Fruit fly (Drosophila melanogaster) whole organism, embryonic: Measurements from ENCODE around the gene pHCl-2.

ENCODE experiments used
- CG10209 ChIP-seq: fragments of 200-800 bp; sonication (Bioruptor generic); optimal IDR thresholded peaks from 3 replicates; lab custom pipeline; 2017; ENCODE audit warnings: missing biosample characterization, mild to moderate bottlenecking, missing genetic modification characterization, missing genetic modification reagents
- CG1024 ChIP-seq: fragments of 200-800 bp; sonication (Bioruptor generic); IDR thresholded peaks from 2 replicates; pipeline ENCODE4 v1.3.6; 2022; ENCODE audit warnings: missing biosample characterization, missing genetic modification characterization
- CG10565 ChIP-seq: fragments of 200-800 bp; sonication (Bioruptor generic); optimal IDR thresholded peaks from 3 replicates; lab custom pipeline; 2016; ENCODE audit warnings: missing biosample characterization, mild to moderate bottlenecking, missing genetic modification characterization
- CG12391 ChIP-seq: fragments of 200-800 bp; sonication (Bioruptor generic); optimal IDR thresholded peaks from 3 replicates; lab custom pipeline; 2018; ENCODE audit warnings: missing biosample characterization, mild to moderate bottlenecking, missing genetic modification characterization, moderate library complexity
- CG1603 ChIP-seq: fragments of 200-800 bp; sonication (Bioruptor generic); optimal IDR thresholded peaks from 2 replicates; lab custom pipeline; 2019; ENCODE audit warnings: missing biosample characterization, mild to moderate bottlenecking, missing genetic modification characterization, moderate library complexity
- CG17568 ChIP-seq: fragments of 200-800 bp; sonication (Bioruptor generic); optimal IDR thresholded peaks from 2 replicates; lab custom pipeline; 2018; ENCODE audit warnings: missing biosample characterization, mild to moderate bottlenecking, missing genetic modification characterization, moderate library complexity
- CG17829 ChIP-seq: fragments of 200-800 bp; optimal IDR thresholded peaks from 2 replicates; lab custom pipeline; 2019; ENCODE audit warnings: missing biosample characterization, mild to moderate bottlenecking, missing genetic modification characterization, moderate library complexity
- CG18764 ChIP-seq: fragments of 200-800 bp; sonication (Bioruptor generic); optimal IDR thresholded peaks from 3 replicates; lab custom pipeline; 2016; ENCODE audit warnings: missing biosample characterization, missing genetic modification characterization
- CG2129 ChIP-seq: fragments of 200-800 bp; sonication (Bioruptor generic); IDR thresholded peaks from 2 replicates; pipeline ENCODE4 v1.3.6; 2022; ENCODE audit warnings: missing biosample characterization, missing genetic modification characterization; ENCODE audit not compliant: partially characterized antibody
- CG2712 ChIP-seq: fragments of 200-800 bp; optimal IDR thresholded peaks from 3 replicates; lab custom pipeline; 2019; ENCODE audit warnings: missing biosample characterization, mild to moderate bottlenecking, missing genetic modification characterization, moderate library complexity
- CG2875 ChIP-seq: fragments of 200-800 bp; sonication (Bioruptor generic); optimal IDR thresholded peaks from 2 replicates; lab custom pipeline; 2017; ENCODE audit warnings: missing biosample characterization, mild to moderate bottlenecking, missing genetic modification characterization, missing genetic modification reagents
- CG31224 ChIP-seq: fragments of 200-800 bp; sonication (Bioruptor generic); IDR thresholded peaks from 2 replicates; pipeline ENCODE4 v1.3.6; 2022; ENCODE audit warnings: missing biosample characterization, missing genetic modification characterization
- CG3281 ChIP-seq: fragments of 200-800 bp; sonication (Bioruptor generic); optimal IDR thresholded peaks from 3 replicates; lab custom pipeline; 2017; ENCODE audit warnings: missing biosample characterization, mild to moderate bottlenecking, missing genetic modification characterization
- CG3838 ChIP-seq: fragments of 200-800 bp; sonication (Bioruptor generic); optimal IDR thresholded peaks from 3 replicates; lab custom pipeline; 2016; ENCODE audit warnings: missing biosample characterization, missing genetic modification characterization
- CG6272 ChIP-seq: fragments of 200-800 bp; sonication (Bioruptor generic); IDR thresholded peaks from 2 replicates; pipeline ENCODE4 v1.3.6; 2022; ENCODE audit warnings: missing biosample characterization, missing genetic modification characterization
- CG9609 ChIP-seq: fragments of 200-800 bp; sonication (Bioruptor generic); optimal IDR thresholded peaks from 3 replicates; lab custom pipeline; 2016; ENCODE audit warnings: missing biosample characterization, missing genetic modification characterization
- CG9876 ChIP-seq: fragments of 200-800 bp; sonication (Bioruptor generic); optimal IDR thresholded peaks from 2 replicates; lab custom pipeline; 2016; ENCODE audit warnings: missing biosample characterization, missing genetic modification characterization
- CoRest ChIP-seq: fragments of 200-800 bp; sonication (Bioruptor generic); optimal IDR thresholded peaks from 3 replicates; lab custom pipeline; 2018; ENCODE audit warnings: missing biosample characterization, mild to moderate bottlenecking, missing genetic modification characterization, moderate library complexity
- Doc3 ChIP-seq: fragments of 200-800 bp; sonication (Bioruptor generic); IDR thresholded peaks from 3 replicates; pipeline ENCODE4 v1.3.6; 2022; ENCODE audit warnings: missing biosample characterization, missing genetic modification characterization; ENCODE audit not compliant: partially characterized antibody
- E2f2 ChIP-seq: fragments of 200-800 bp; sonication (Bioruptor generic); IDR thresholded peaks from 2 replicates; pipeline ENCODE4 v1.3.6; 2022; ENCODE audit warnings: missing biosample characterization, missing genetic modification characterization
- Ets97D ChIP-seq: fragments of 200-800 bp; sonication (Bioruptor generic); optimal IDR thresholded peaks from 3 replicates; lab custom pipeline; 2016; ENCODE audit warnings: missing biosample characterization, missing genetic modification characterization
- H15 ChIP-seq: fragments of 200-800 bp; sonication (Bioruptor generic); IDR thresholded peaks from 3 replicates; pipeline ENCODE4 v1.3.6; 2022; ENCODE audit warnings: missing biosample characterization, missing genetic modification characterization
- HLH3B ChIP-seq: fragments of 200-800 bp; sonication (Bioruptor generic); IDR thresholded peaks from 2 replicates; pipeline ENCODE4 v1.3.6; 2022; ENCODE audit warnings: missing biosample characterization, missing genetic modification characterization
- HLH4C ChIP-seq: fragments of 200-800 bp; sonication (Bioruptor generic); IDR thresholded peaks from 3 replicates; pipeline ENCODE4 v1.3.6; 2022; ENCODE audit warnings: missing biosample characterization, missing genetic modification characterization; ENCODE audit not compliant: partially characterized antibody
- HLH54F ChIP-seq: fragments of 200-800 bp; sonication (Bioruptor generic); optimal IDR thresholded peaks from 3 replicates; lab custom pipeline; 2016; ENCODE audit warnings: missing biosample characterization, missing genetic modification characterization
- Hand ChIP-seq: fragments of 200-800 bp; sonication (Bioruptor generic); optimal IDR thresholded peaks from 2 replicates; lab custom pipeline; 2017; ENCODE audit warnings: mild to moderate bottlenecking, missing biosample characterization, missing genetic modification reagents, missing genetic modification characterization
- Hmr ChIP-seq: fragments of 200-800 bp; sonication (Bioruptor generic); optimal IDR thresholded peaks from 3 replicates; lab custom pipeline; 2017; ENCODE audit warnings: mild to moderate bottlenecking, missing biosample characterization, missing genetic modification reagents, missing genetic modification characterization
- Jarid2 ChIP-seq: fragments of 200-800 bp; sonication (Bioruptor generic); optimal IDR thresholded peaks from 3 replicates; lab custom pipeline; 2017; ENCODE audit warnings: mild to moderate bottlenecking, missing biosample characterization, missing genetic modification reagents, missing genetic modification characterization
- Oli ChIP-seq: fragments of 200-800 bp; sonication (Bioruptor generic); optimal IDR thresholded peaks from 2 replicates; lab custom pipeline; 2018; ENCODE audit warnings: missing biosample characterization, mild to moderate bottlenecking, missing genetic modification characterization, moderate library complexity
- Ptx1 ChIP-seq: fragments of 200-800 bp; sonication (Bioruptor generic); IDR thresholded peaks from 2 replicates; pipeline ENCODE4 v1.3.6; 2022; ENCODE audit warnings: missing biosample characterization, missing genetic modification characterization
- Spps ChIP-seq: fragments of 200-800 bp; sonication (Bioruptor generic); optimal IDR thresholded peaks from 2 replicates; lab custom pipeline; 2018; ENCODE audit warnings: missing biosample characterization, mild to moderate bottlenecking, missing genetic modification characterization
- Stat92E ChIP-seq, 3 experiments: fragments of >200 bp in 2 of 3; fragments of 200-800 bp in 1 of 3; sonication (Bioruptor generic) in 1 of 3; optimal IDR thresholded peaks; 2 replicates each; lab custom pipeline; 2017 to 2019; ENCODE audit warnings: missing biosample characterization in 3 of 3, missing genetic modification characterization in 3 of 3, mild to moderate bottlenecking in 1 of 3, moderate library complexity in 1 of 3
- Usf ChIP-seq: fragments of 200-800 bp; sonication (Bioruptor generic); optimal IDR thresholded peaks from 2 replicates; lab custom pipeline; 2017; ENCODE audit warnings: missing genotype, missing biosample characterization, missing genetic modification characterization
- Vsx1 ChIP-seq: fragments of 200-800 bp; sonication (Bioruptor generic); optimal IDR thresholded peaks from 2 replicates; lab custom pipeline; 2017; ENCODE audit warnings: missing biosample characterization, mild to moderate bottlenecking, missing genetic modification characterization, missing genetic modification reagents
- al ChIP-seq: fragments of 200-800 bp; sonication (Bioruptor generic); IDR thresholded peaks from 2 replicates; pipeline ENCODE4 v1.3.6; 2022; ENCODE audit warnings: missing biosample characterization, missing genetic modification characterization
- ara ChIP-seq: fragments of 200-800 bp; sonication (Bioruptor generic); IDR thresholded peaks from 2 replicates; pipeline ENCODE4 v1.3.6; 2022; ENCODE audit warnings: missing biosample characterization, missing genetic modification characterization
- ase ChIP-seq: fragments of 200-800 bp; sonication (Bioruptor generic); IDR thresholded peaks from 3 replicates; pipeline ENCODE4 v1.3.6; 2022; ENCODE audit warnings: missing biosample characterization, missing genetic modification characterization
- bsh ChIP-seq, 2 experiments: fragments of 200-800 bp; sonication (Bioruptor generic); optimal IDR thresholded peaks; 2 replicates each; lab custom pipeline; 2017 to 2018; ENCODE audit warnings: mild to moderate bottlenecking in 2 of 2, missing biosample characterization in 2 of 2, missing genetic modification characterization in 2 of 2, moderate library complexity in 1 of 2
- caup ChIP-seq: fragments of 200-800 bp; sonication (Bioruptor generic); optimal IDR thresholded peaks from 3 replicates; lab custom pipeline; 2017; ENCODE audit warnings: missing biosample characterization, mild to moderate bottlenecking, missing genetic modification characterization, moderate library complexity; ENCODE audit not compliant: severe bottlenecking
- chif ChIP-seq, 2 experiments: fragments of 200-800 bp; sonication (Bioruptor generic); optimal IDR thresholded peaks; 3 replicates each; lab custom pipeline; 2016; ENCODE audit warnings: missing biosample characterization in 2 of 2, missing genetic modification characterization in 2 of 2
- danr ChIP-seq: fragments of 200-800 bp; sonication (Bioruptor generic); IDR thresholded peaks from 2 replicates; pipeline ENCODE4 v1.3.6; 2022; ENCODE audit warnings: missing biosample characterization, missing genetic modification characterization
- fd96Cb ChIP-seq: fragments of 200-800 bp; sonication (Bioruptor generic); optimal IDR thresholded peaks from 2 replicates; lab custom pipeline; 2018; ENCODE audit warnings: missing biosample characterization, mild to moderate bottlenecking, missing genetic modification characterization, moderate library complexity
- jumu ChIP-seq: fragments of 200-800 bp; sonication (Bioruptor generic); optimal IDR thresholded peaks from 3 replicates; lab custom pipeline; 2016; ENCODE audit warnings: missing biosample characterization, missing genetic modification characterization
- mam ChIP-seq: fragments of 200-800 bp; sonication (Bioruptor generic); optimal IDR thresholded peaks from 3 replicates; lab custom pipeline; 2016; ENCODE audit warnings: missing biosample characterization, missing genetic modification characterization
- nerfin-2 ChIP-seq: fragments of 200-800 bp; sonication (Bioruptor generic); IDR thresholded peaks from 2 replicates; pipeline ENCODE4 v1.3.6; 2022; ENCODE audit warnings: missing biosample characterization, missing genetic modification characterization; ENCODE audit not compliant: partially characterized antibody
- prd ChIP-seq, 3 experiments: fragments of >200 bp in 2 of 3; fragments of 200-800 bp in 1 of 3; sonication (Bioruptor generic) in 1 of 3; optimal IDR thresholded peaks in 2 of 3; IDR thresholded peaks in 1 of 3; 2 replicates in 2 of 3; 3 replicates in 1 of 3; pipeline versions ENCODE4 v1.3.6 to Lab custom; 2017 to 2022; ENCODE audit warnings: missing biosample characterization in 1 of 3, missing genetic modification characterization in 1 of 3
- seq ChIP-seq: fragments of 200-800 bp; sonication (Bioruptor generic); IDR thresholded peaks from 2 replicates; pipeline ENCODE4 v1.3.6; 2022; ENCODE audit warnings: missing biosample characterization, missing genetic modification characterization
- sr ChIP-seq: fragments of 200-800 bp; sonication (Bioruptor generic); IDR thresholded peaks from 3 replicates; pipeline ENCODE4 v1.3.6; 2022; ENCODE audit warnings: missing biosample characterization, missing genetic modification characterization
- sug ChIP-seq: fragments of 200-800 bp; optimal IDR thresholded peaks from 2 replicates; lab custom pipeline; 2019; ENCODE audit warnings: missing biosample characterization, mild to moderate bottlenecking, missing genetic modification characterization, moderate library complexity

The pHCl-2 gene

DNA sequence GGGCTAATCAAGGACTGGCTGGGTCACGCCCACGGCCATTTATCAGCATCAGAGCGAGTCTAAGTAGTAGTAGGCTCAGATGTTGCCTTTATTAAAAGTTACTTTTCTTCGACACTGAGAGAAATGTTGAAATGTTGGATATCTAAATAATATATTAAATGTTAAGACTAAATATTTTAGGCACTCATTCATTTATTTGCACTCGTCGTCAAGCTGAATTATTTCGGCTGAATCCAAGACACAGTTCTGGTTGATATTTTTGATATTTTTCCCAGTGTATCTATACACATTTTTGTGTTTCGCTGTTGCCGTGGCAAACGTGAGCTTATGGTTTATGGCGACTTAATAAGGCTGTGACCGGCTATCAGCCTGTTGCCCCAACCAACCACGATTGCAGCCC, 19.9 kb upstream of the pHCl-2 start (continued):
- peak; percentile 67; the same call in 1 of the 2 replicates for TF ChIP-seq ara (GFP tag; lab: Robert Waterston, UW)
- TF ChIP-seq Jarid2, result peak; percentile 31
- peak; percentile 70 for TF ChIP-seq CG18764 (GFP tag; lab: Kevin White, UChicago)
- no peak for TF ChIP-seq jumu (GFP tag; lab: Kevin White, UChicago)
- TF ChIP-seq E2f2 (GFP tag; lab: Robert Waterston, UW), result peak; percentile 53; the same call in 1 of the 2 replicates
- no peak for TF ChIP-seq CG10565 (GFP tag; lab: Kevin White, UChicago)
- no peak for TF ChIP-seq nerfin-2
- TF ChIP-seq Vsx1 (GFP tag; lab: Kevin White, UChicago), result peak; percentile 47
- TF ChIP-seq CG17568 (GFP tag; lab: Kevin White, UChicago), result no peak
- peak; percentile 71 for TF ChIP-seq ase (GFP tag; lab: Robert Waterston, UW)
- TF ChIP-seq Hand (GFP tag; lab: Kevin White, UChicago), result no peak
- TF ChIP-seq Oli (tag; lab: Kevin White, UChicago), result peak; percentile 75
- peak; percentile 60; the same call in 1 of the 2 replicates for TF ChIP-seq seq (GFP tag; lab: Robert Waterston, UW)
- peak; percentile 80 for TF ChIP-seq CG2712 (tag; lab: Kevin White, UChicago)
- no peak for TF ChIP-seq HLH54F (GFP tag; lab: Kevin White, UChicago)
- TF ChIP-seq chif (GFP tag; optimal IDR thresholded peaks at IDR 0.05; lab: Kevin White, UChicago), result peak; percentile 18 to 20
- peak; percentile 74 for TF ChIP-seq H15 (GFP tag; lab: Robert Waterston, UW)
- TF ChIP-seq Usf (GFP tag; lab: Kevin White, UChicago), result no peak
- peak; percentile 64 for TF ChIP-seq CoRest
- TF ChIP-seq CG3838 (GFP tag; lab: Kevin White, UChicago), result no peak
- TF ChIP-seq sr (GFP tag; lab: Robert Waterston, UW), result peak; percentile 44; the same call in 1 of the 3 replicates
- no peak; the same call in 2 of the 3 replicates for TF ChIP-seq HLH4C (GFP tag; lab: Robert Waterston, UW)
- TF ChIP-seq Hmr (GFP tag; lab: Kevin White, UChicago), result peak; percentile 59
- peak; percentile 64 for TF ChIP-seq Spps (tag; lab: Kevin White, UChicago)
- peak; percentile 47 for TF ChIP-seq CG2875
- TF ChIP-seq danr (GFP tag; lab: Robert Waterston, UW), result peak; percentile 62; the same call in 1 of the 2 replicates
- peak; percentile 68 for TF ChIP-seq caup (GFP tag; lab: Kevin White, UChicago)
- peak; percentile 29; the same call in 1 of the 2 replicates for TF ChIP-seq al (GFP tag; lab: Robert Waterston, UW)
- peak; percentile 75 for TF ChIP-seq CG1024
- TF ChIP-seq mam, result no peak
- TF ChIP-seq CG2129 (GFP tag; lab: Robert Waterston, UW), result no peak
- peak; percentile 35 to 81 for TF ChIP-seq bsh (GFP tag; optimal IDR thresholded peaks at IDR 0.05; lab: Kevin White, UChicago)
- TF ChIP-seq HLH3B (GFP tag; lab: Robert Waterston, UW), result peak; percentile 80
- TF ChIP-seq sug, result peak; percentile 29
- TF ChIP-seq CG31224, result peak; percentile 57; the same call in 1 of the 2 replicates
- peak; percentile 65 for TF ChIP-seq CG10209 (GFP tag; lab: Kevin White, UChicago)
- TF ChIP-seq CG6272 (GFP tag; lab: Robert Waterston, UW), result no peak
- TF ChIP-seq CG12391 (tag; lab: Kevin White, UChicago), result peak; percentile 59
- TF ChIP-seq CG9609 (GFP tag; lab: Kevin White, UChicago), result no peak
- peak; percentile 63 for TF ChIP-seq CG3281 (GFP tag; lab: Kevin White, UChicago)
- TF ChIP-seq CG1603 (tag; lab: Kevin White, UChicago), result peak; percentile 68
- TF ChIP-seq prd (optimal IDR thresholded peaks at IDR 0.05; lab: Kevin White, UChicago), result no peak
- TF ChIP-seq prd (GFP tag; IDR thresholded peaks at IDR 0.05; lab: Robert Waterston, UW), result peak; percentile 74; the same call in 2 of the 3 replicates
- TF ChIP-seq CG17829, result peak; percentile 47
- TF ChIP-seq Ptx1 (GFP tag; lab: Robert Waterston, UW), result peak; percentile 83
- no peak for TF ChIP-seq Stat92E (GFP tag; optimal IDR thresholded peaks at IDR 0.05; lab: Kevin White, UChicago)
- TF ChIP-seq Ets97D, result no peak
- TF ChIP-seq Doc3, result no peak
- TF ChIP-seq CG9876 (GFP tag; lab: Kevin White, UChicago), result no peak
- TF ChIP-seq fd96Cb, result peak; percentile 86
